Fruit fly (Drosophila melanogaster) whole organism, adult: ENCODE measurements around the gene CG33795.

ENCODE experiments used
- CG7101 ChIP-seq: fragments of 200-800 bp; sonication (Bioruptor generic); optimal IDR thresholded peaks from 2 replicates; lab custom pipeline; 2018; ENCODE audit warnings: missing biosample characterization, mild to moderate bottlenecking, missing genetic modification characterization, moderate library complexity
- Clk ChIP-seq: fragments of 200-800 bp; sonication (Bioruptor generic); optimal IDR thresholded peaks from 2 replicates; lab custom pipeline; 2017; ENCODE audit warnings: missing biosample characterization, missing genetic modification characterization
- Hr96 ChIP-seq: fragments of 200-800 bp; sonication (Bioruptor generic); optimal IDR thresholded peaks from 2 replicates; lab custom pipeline; 2016; ENCODE audit warnings: missing biosample characterization, missing genetic modification characterization
- cnc ChIP-seq, 2 experiments: fragments of >200 bp; optimal IDR thresholded peaks; 2 replicates each; lab custom pipeline; 2017
- tj ChIP-seq: fragments of 200-800 bp; sonication (Bioruptor generic); optimal IDR thresholded peaks from 3 replicates; lab custom pipeline; 2017; ENCODE audit warnings: missing biosample characterization, mild to moderate bottlenecking, missing genetic modification characterization, moderate library complexity

DNA sequence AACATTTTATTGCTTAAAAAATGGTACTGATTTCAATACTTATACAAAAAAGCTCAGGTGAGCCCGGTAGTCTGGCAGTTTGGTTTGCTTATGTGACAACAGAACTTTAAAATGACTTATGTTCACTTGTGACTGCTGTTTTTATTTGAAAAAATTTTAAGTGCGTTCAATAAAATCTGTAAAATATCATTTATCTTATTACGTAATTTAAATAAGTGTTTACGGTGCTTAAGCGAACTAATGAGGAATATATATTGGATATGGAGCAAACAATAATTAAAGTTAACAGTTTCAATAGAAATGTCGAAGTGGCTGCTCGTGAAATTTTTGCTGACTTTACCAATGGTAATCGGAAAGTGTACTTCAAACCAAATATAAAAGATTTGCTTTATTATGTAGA lies 29.8 kb upstream of the CG33795 start, which contains the start of gene dls:
- TF ChIP-seq Clk: no peak
- no peak for TF ChIP-seq tj (GFP tag; lab: Kevin White, UChicago)
- TF ChIP-seq cnc (optimal IDR thresholded peaks at IDR 0.05; lab: Kevin White, UChicago): no peak
- TF ChIP-seq CG7101: no peak
- TF ChIP-seq Hr96 (GFP tag; lab: Kevin White, UChicago): no peak
